Fruit fly (Drosophila melanogaster): Measurements from ENCODE around the gene Actn3.

DNA sequence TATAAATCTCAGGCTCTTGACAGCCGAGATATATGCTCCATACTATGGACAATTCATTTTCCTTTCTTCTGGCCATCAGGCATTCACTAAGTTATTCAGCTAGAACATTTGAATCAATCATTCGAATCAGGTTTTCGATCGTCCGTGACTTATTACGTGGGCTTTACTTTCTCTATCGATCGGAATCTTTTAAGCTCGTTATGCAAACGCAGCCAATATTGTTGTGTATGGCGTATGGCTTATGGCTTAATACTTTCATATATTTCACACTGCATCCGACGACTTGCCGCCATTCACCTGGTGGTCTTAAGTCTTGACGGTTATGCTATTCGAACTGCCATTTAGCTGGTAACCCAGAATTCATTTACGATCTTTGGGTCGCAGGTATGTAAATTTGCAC is 38.6 kb upstream of the Actn3 start:
- TF ChIP-seq gl (tag; optimal IDR thresholded peaks at IDR 0.05): no peak
- no peak for TF ChIP-seq CG32121 (GFP tag; IDR thresholded peaks at IDR 0.05)
- TF ChIP-seq EcR (GFP tag; optimal IDR thresholded peaks at IDR 0.05): no peak
- TF ChIP-seq CG8301 (tag; optimal IDR thresholded peaks at IDR 0.05): no peak
- no peak for TF ChIP-seq Ets98B (GFP tag; IDR thresholded peaks at IDR 0.05)
- no peak for TF ChIP-seq CG8159 (tag; optimal IDR thresholded peaks at IDR 0.05)
- no peak for TF ChIP-seq Pif1A (GFP tag; optimal IDR thresholded peaks at IDR 0.05)
- TF ChIP-seq CG9948 (tag; optimal IDR thresholded peaks at IDR 0.05): no peak
- no peak for TF ChIP-seq CG17806 (tag; optimal IDR thresholded peaks at IDR 0.05)
- TF ChIP-seq CG12605 (GFP tag; IDR thresholded peaks at IDR 0.05): no peak

All from whole organism, pupa.